Fruit fly (Drosophila melanogaster): ENCODE data around the gene kairos.

DNA sequence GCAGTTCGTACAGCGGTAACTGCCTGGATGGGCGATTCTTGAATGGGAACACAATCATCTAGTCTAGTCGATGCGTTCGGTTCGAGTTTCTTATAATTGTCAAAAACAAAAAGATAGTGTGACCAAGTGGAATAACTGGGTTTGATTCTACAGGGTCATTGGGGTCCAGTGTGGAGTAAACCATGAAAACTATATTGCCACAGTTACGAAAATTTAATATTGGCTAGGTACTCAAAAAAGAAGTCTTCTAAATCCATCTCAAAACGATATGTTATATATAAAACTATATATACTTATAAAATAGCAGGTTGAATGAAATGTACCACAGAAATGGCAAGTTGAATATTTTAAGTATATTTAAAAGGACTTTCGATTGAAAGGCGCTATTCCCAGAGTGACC, 44.0 kb upstream of the kairos start, which contains the start of gene CG34328:
- no peak for TF ChIP-seq psq (optimal IDR thresholded peaks at IDR 0.05)
- TF ChIP-seq h (optimal IDR thresholded peaks at IDR 0.05): no peak
